Fruit fly (Drosophila melanogaster) whole organism, embryonic: Measurements from ENCODE around the gene brn.

Experiments used
- Ada2b ChIP-seq: fragments of 200-800 bp; sonication (Bioruptor generic); IDR thresholded peaks from 2 replicates; pipeline ENCODE4 v1.3.6; 2022; ENCODE audit warnings: missing biosample characterization, missing genetic modification characterization
- CG11560 ChIP-seq: fragments of 200-800 bp; sonication (Bioruptor generic); IDR thresholded peaks from 3 replicates; pipeline ENCODE4 v1.3.6; 2022; ENCODE audit warnings: missing biosample characterization, missing genetic modification characterization
- CG12155 ChIP-seq: fragments of 200-800 bp; sonication (Bioruptor generic); optimal IDR thresholded peaks from 3 replicates; lab custom pipeline; 2016; ENCODE audit warnings: missing biosample characterization, missing genetic modification characterization
- CG12659 ChIP-seq: fragments of 200-800 bp; sonication (Bioruptor generic); optimal IDR thresholded peaks from 3 replicates; lab custom pipeline; 2017; ENCODE audit warnings: mild to moderate bottlenecking, missing biosample characterization, missing genetic modification reagents, missing genetic modification characterization
- CG13424 ChIP-seq: fragments of 200-800 bp; sonication (Bioruptor generic); optimal IDR thresholded peaks from 2 replicates; lab custom pipeline; 2019; ENCODE audit warnings: missing biosample characterization, mild to moderate bottlenecking, missing genetic modification characterization, moderate library complexity
- CG14667 ChIP-seq: fragments of 200-800 bp; sonication (Bioruptor generic); IDR thresholded peaks from 2 replicates; pipeline ENCODE4 v1.3.6; 2022; ENCODE audit warnings: missing biosample characterization, missing genetic modification characterization
- CG17186 ChIP-seq: fragments of 200-800 bp; sonication (Bioruptor generic); optimal IDR thresholded peaks from 3 replicates; lab custom pipeline; 2017; ENCODE audit warnings: missing biosample characterization, missing genetic modification reagents, missing genetic modification characterization
- CG17359 ChIP-seq: fragments of 200-800 bp; sonication (Bioruptor generic); optimal IDR thresholded peaks from 3 replicates; lab custom pipeline; 2018; ENCODE audit warnings: missing biosample characterization, mild to moderate bottlenecking, missing genetic modification characterization, moderate library complexity
- CG17568 ChIP-seq: fragments of 200-800 bp; sonication (Bioruptor generic); optimal IDR thresholded peaks from 2 replicates; lab custom pipeline; 2018; ENCODE audit warnings: missing biosample characterization, mild to moderate bottlenecking, missing genetic modification characterization, moderate library complexity
- CG18764 ChIP-seq: fragments of 200-800 bp; sonication (Bioruptor generic); optimal IDR thresholded peaks from 3 replicates; lab custom pipeline; 2016; ENCODE audit warnings: missing biosample characterization, missing genetic modification characterization
- CG3407 ChIP-seq: fragments of 200-800 bp; sonication (Bioruptor generic); optimal IDR thresholded peaks from 2 replicates; lab custom pipeline; 2018; ENCODE audit warnings: missing biosample characterization, mild to moderate bottlenecking, missing genetic modification characterization
- CG3838 ChIP-seq: fragments of 200-800 bp; sonication (Bioruptor generic); optimal IDR thresholded peaks from 3 replicates; lab custom pipeline; 2016; ENCODE audit warnings: missing biosample characterization, missing genetic modification characterization
- CG4424 ChIP-seq: fragments of 200-800 bp; sonication (Bioruptor generic); optimal IDR thresholded peaks from 3 replicates; lab custom pipeline; 2016; ENCODE audit warnings: missing biosample characterization, missing genetic modification characterization
- CG4707 ChIP-seq: fragments of 200-800 bp; sonication (Bioruptor generic); optimal IDR thresholded peaks from 2 replicates; lab custom pipeline; 2018; ENCODE audit warnings: missing biosample characterization, mild to moderate bottlenecking, missing genetic modification characterization, moderate library complexity
- CG4730 ChIP-seq: fragments of 200-800 bp; sonication (Bioruptor generic); IDR thresholded peaks from 2 replicates; pipeline ENCODE4 v1.3.6; 2022; ENCODE audit warnings: missing biosample characterization, missing genetic modification characterization
- CG6254 ChIP-seq: fragments of 200-800 bp; sonication (Bioruptor generic); optimal IDR thresholded peaks from 3 replicates; lab custom pipeline; 2017; ENCODE audit warnings: mild to moderate bottlenecking, missing biosample characterization, missing genetic modification reagents, missing genetic modification characterization
- CG7839 ChIP-seq: fragments of 200-800 bp; sonication (Bioruptor generic); optimal IDR thresholded peaks from 3 replicates; lab custom pipeline; 2018; ENCODE audit warnings: missing biosample characterization, mild to moderate bottlenecking, missing genetic modification characterization, moderate library complexity
- CG7928 ChIP-seq: fragments of 200-800 bp; sonication (Bioruptor generic); optimal IDR thresholded peaks from 2 replicates; lab custom pipeline; 2017; ENCODE audit warnings: missing biosample characterization, mild to moderate bottlenecking, missing genetic modification characterization
- CG7987 ChIP-seq: fragments of 200-800 bp; sonication (Bioruptor generic); optimal IDR thresholded peaks from 2 replicates; lab custom pipeline; 2018; ENCODE audit warnings: missing biosample characterization, mild to moderate bottlenecking, missing genetic modification characterization, moderate library complexity
- CG8281 ChIP-seq: fragments of 200-800 bp; sonication (Bioruptor generic); optimal IDR thresholded peaks from 2 replicates; lab custom pipeline; 2018; ENCODE audit warnings: missing biosample characterization, mild to moderate bottlenecking, missing genetic modification characterization, moderate library complexity
- CG9609 ChIP-seq: fragments of 200-800 bp; sonication (Bioruptor generic); optimal IDR thresholded peaks from 3 replicates; lab custom pipeline; 2016; ENCODE audit warnings: missing biosample characterization, missing genetic modification characterization
- CG9727 ChIP-seq: fragments of 200-800 bp; sonication (Bioruptor generic); optimal IDR thresholded peaks from 3 replicates; lab custom pipeline; 2017; ENCODE audit warnings: missing biosample characterization, mild to moderate bottlenecking, missing genetic modification characterization
- CTCF ChIP-seq: fragments of 200-800 bp; sonication (Bioruptor generic); optimal IDR thresholded peaks from 2 replicates; lab custom pipeline; 2017; ENCODE audit warnings: missing biosample characterization, mild to moderate bottlenecking, missing genetic modification characterization, moderate library complexity
- CrebB ChIP-seq: fragments of 200-800 bp; sonication (Bioruptor generic); optimal IDR thresholded peaks from 3 replicates; lab custom pipeline; 2018; ENCODE audit warnings: missing biosample characterization, mild to moderate bottlenecking, missing genetic modification characterization
- Dbx ChIP-seq: fragments of 200-800 bp; sonication (Bioruptor generic); IDR thresholded peaks from 3 replicates; pipeline ENCODE4 v1.3.6; 2022; ENCODE audit warnings: missing biosample characterization, missing genetic modification characterization
- Deaf1 ChIP-seq: fragments of 200-800 bp; optimal IDR thresholded peaks from 3 replicates; lab custom pipeline; 2019; ENCODE audit warnings: missing biosample characterization, mild to moderate bottlenecking, missing genetic modification characterization, moderate library complexity
- Dek ChIP-seq: fragments of 200-800 bp; sonication (Bioruptor generic); optimal IDR thresholded peaks from 3 replicates; lab custom pipeline; 2019; ENCODE audit warnings: missing biosample characterization, mild to moderate bottlenecking, missing genetic modification characterization, moderate library complexity
- Drgx ChIP-seq: fragments of 200-800 bp; sonication (Bioruptor generic); IDR thresholded peaks from 2 replicates; pipeline ENCODE4 v1.3.6; 2022; ENCODE audit warnings: missing biosample characterization, missing genetic modification characterization
- Elba2 ChIP-seq: fragments of 200-800 bp; sonication (Bioruptor generic); optimal IDR thresholded peaks from 3 replicates; lab custom pipeline; 2016; ENCODE audit warnings: missing biosample characterization, missing genetic modification characterization
- Fer1 ChIP-seq: fragments of 200-800 bp; sonication (Bioruptor generic); optimal IDR thresholded peaks from 2 replicates; lab custom pipeline; 2017; ENCODE audit warnings: missing biosample characterization, mild to moderate bottlenecking, missing genetic modification characterization
- H15 ChIP-seq: fragments of 200-800 bp; sonication (Bioruptor generic); IDR thresholded peaks from 3 replicates; pipeline ENCODE4 v1.3.6; 2022; ENCODE audit warnings: missing biosample characterization, missing genetic modification characterization
- HLH54F ChIP-seq: fragments of 200-800 bp; sonication (Bioruptor generic); optimal IDR thresholded peaks from 3 replicates; lab custom pipeline; 2016; ENCODE audit warnings: missing biosample characterization, missing genetic modification characterization
- Hmr ChIP-seq: fragments of 200-800 bp; sonication (Bioruptor generic); optimal IDR thresholded peaks from 3 replicates; lab custom pipeline; 2017; ENCODE audit warnings: mild to moderate bottlenecking, missing biosample characterization, missing genetic modification reagents, missing genetic modification characterization
- Mrtf ChIP-seq: fragments of 200-800 bp; sonication (Bioruptor generic); IDR thresholded peaks from 3 replicates; pipeline ENCODE4 v1.3.6; 2022; ENCODE audit warnings: missing biosample characterization, missing genetic modification characterization
- NK7.1 ChIP-seq: fragments of 200-800 bp; sonication (Bioruptor generic); optimal IDR thresholded peaks from 3 replicates; lab custom pipeline; 2016; ENCODE audit warnings: missing biosample characterization, missing genetic modification characterization
- Side ChIP-seq: fragments of 200-800 bp; sonication (Bioruptor generic); optimal IDR thresholded peaks from 2 replicates; lab custom pipeline; 2016; ENCODE audit warnings: missing biosample characterization, missing genetic modification characterization
- Sox100B ChIP-seq: fragments of 200-800 bp; sonication (Bioruptor generic); optimal IDR thresholded peaks from 3 replicates; lab custom pipeline; 2018; ENCODE audit warnings: missing biosample characterization, mild to moderate bottlenecking, missing genetic modification characterization
- Trl ChIP-seq, 3 experiments: fragments of >200 bp in 2 of 3; fragments of 200-800 bp in 1 of 3; sonication (Bioruptor generic) in 1 of 3; optimal IDR thresholded peaks; 2 replicates in 1 of 3; 3 replicates in 2 of 3; lab custom pipeline; 2016 to 2017; ENCODE audit warnings: missing biosample characterization in 1 of 3, missing genetic modification characterization in 1 of 3
- danr ChIP-seq: fragments of 200-800 bp; sonication (Bioruptor generic); IDR thresholded peaks from 2 replicates; pipeline ENCODE4 v1.3.6; 2022; ENCODE audit warnings: missing biosample characterization, missing genetic modification characterization
- ems ChIP-seq: fragments of 200-800 bp; sonication (Bioruptor generic); optimal IDR thresholded peaks from 3 replicates; lab custom pipeline; 2016; ENCODE audit warnings: missing biosample characterization, missing genetic modification characterization
- fd102C ChIP-seq: fragments of 200-800 bp; sonication (Bioruptor generic); optimal IDR thresholded peaks from 2 replicates; lab custom pipeline; 2018; ENCODE audit warnings: missing biosample characterization, mild to moderate bottlenecking, missing genetic modification characterization, moderate library complexity
- gem ChIP-seq: fragments of 200-800 bp; sonication (Bioruptor generic); optimal IDR thresholded peaks from 2 replicates; lab custom pipeline; 2019; ENCODE audit warnings: missing biosample characterization, mild to moderate bottlenecking, missing genetic modification characterization, moderate library complexity
- h ChIP-seq: fragments of >200 bp; optimal IDR thresholded peaks from 2 replicates; lab custom pipeline; 2017
- luna ChIP-seq: fragments of 200-800 bp; sonication (Bioruptor generic); optimal IDR thresholded peaks from 2 replicates; lab custom pipeline; 2016; ENCODE audit warnings: missing biosample characterization, missing genetic modification characterization
- pan ChIP-seq, 4 experiments: fragments of >200 bp in 3 of 4; fragments of 200-800 bp in 1 of 4; sonication (Bioruptor generic) in 1 of 4; optimal IDR thresholded peaks in 3 of 4; IDR thresholded peaks in 1 of 4; 2 replicates each; pipeline versions ENCODE4 v1.3.6 to Lab custom; 2017 to 2022; ENCODE audit warnings: missing biosample characterization in 2 of 4, missing genetic modification characterization in 2 of 4, mixed read lengths in 1 of 4
- seq ChIP-seq: fragments of 200-800 bp; sonication (Bioruptor generic); IDR thresholded peaks from 2 replicates; pipeline ENCODE4 v1.3.6; 2022; ENCODE audit warnings: missing biosample characterization, missing genetic modification characterization
- shn ChIP-seq: fragments of 200-800 bp; sonication (Bioruptor generic); optimal IDR thresholded peaks from 3 replicates; lab custom pipeline; 2016; ENCODE audit warnings: missing biosample characterization, missing genetic modification characterization
- sisA ChIP-seq: fragments of 200-800 bp; sonication (Bioruptor generic); IDR thresholded peaks from 2 replicates; pipeline ENCODE4 v1.3.6; 2022; ENCODE audit warnings: missing biosample characterization, missing genetic modification characterization
- sr ChIP-seq: fragments of 200-800 bp; sonication (Bioruptor generic); IDR thresholded peaks from 3 replicates; pipeline ENCODE4 v1.3.6; 2022; ENCODE audit warnings: missing biosample characterization, missing genetic modification characterization
- trh ChIP-seq: fragments of 200-800 bp; sonication (Bioruptor generic); optimal IDR thresholded peaks from 2 replicates; lab custom pipeline; 2016; ENCODE audit warnings: missing biosample characterization, missing genetic modification characterization
- tx ChIP-seq: fragments of 200-800 bp; sonication (Bioruptor generic); optimal IDR thresholded peaks from 2 replicates; lab custom pipeline; 2016; ENCODE audit warnings: missing biosample characterization, missing genetic modification characterization
- unc-4 ChIP-seq: fragments of 200-800 bp; sonication (Bioruptor generic); IDR thresholded peaks from 2 replicates; pipeline ENCODE4 v1.3.6; 2022; ENCODE audit warnings: missing biosample characterization, missing genetic modification characterization; ENCODE audit not compliant: partially characterized antibody

brn gene

dm6 chrX:4106756-4107155 is 2.6 kb downstream of the brn start (continued):
- TF ChIP-seq Sox100B (GFP tag; lab: Kevin White, UChicago) (no peak), Drgx (peak; percentile 67), CG9609 (peak; percentile 25), ems (GFP tag; lab: Kevin White, UChicago) (no peak), CG4707 (GFP tag; lab: Kevin White, UChicago) (peak; percentile 4), HLH54F (GFP tag; lab: Kevin White, UChicago) (no peak), gem (peak; percentile 57), CG17186 (GFP tag; lab: Kevin White, UChicago) (no peak), Trl (optimal IDR thresholded peaks at IDR 0.05; lab: Kevin White, UChicago) (no peak), Trl (GFP tag; optimal IDR thresholded peaks at IDR 0.05; lab: Kevin White, UChicago) (no peak), NK7.1 (GFP tag; lab: Kevin White, UChicago) (no peak), CG4730 (GFP tag; lab: Robert Waterston, UW) (no peak), CrebB (no peak), Fer1 (GFP tag; lab: Kevin White, UChicago) (peak; percentile 25), Dbx (GFP tag; lab: Robert Waterston, UW) (no peak), trh (no peak), sr (GFP tag; lab: Robert Waterston, UW) (no peak), unc-4 (no peak), CG7928 (GFP tag; lab: Kevin White, UChicago) (no peak), CG9727 (GFP tag; lab: Kevin White, UChicago) (peak; percentile 64), CG6254 (GFP tag; lab: Kevin White, UChicago) (peak; percentile 14), Ada2b (GFP tag; lab: Robert Waterston, UW) (no peak), h (no peak), CG3407 (GFP tag; lab: Kevin White, UChicago) (no peak), Mrtf (GFP tag; lab: Robert Waterston, UW) (0 out of 3 replicates have a peak, but pooled peaks have one; percentile 14), tx (GFP tag; lab: Kevin White, UChicago) (no peak), CG7839 (tag; lab: Kevin White, UChicago) (peak; percentile 56), CG7987 (GFP tag; lab: Kevin White, UChicago) (no peak), CG11560 (tag; lab: Robert Waterston, UW) (0 out of 3 replicates have a peak, but pooled peaks have one; percentile 48), CG18764 (no peak), shn (no peak), luna (GFP tag; lab: Kevin White, UChicago) (no peak), Hmr (GFP tag; lab: Kevin White, UChicago) (peak; percentile 54), CG14667 (GFP tag; lab: Robert Waterston, UW) (no peak), Elba2 (GFP tag; lab: Kevin White, UChicago) (no peak), CG17568 (GFP tag; lab: Kevin White, UChicago) (no peak), CG12659 (GFP tag; lab: Kevin White, UChicago) (no peak), CG4424 (GFP tag; lab: Kevin White, UChicago) (peak; percentile 36), Deaf1 (no peak), danr (no peak), Dek (no peak), CG8281 (tag; lab: Kevin White, UChicago) (no peak), fd102C (GFP tag; lab: Kevin White, UChicago) (no peak), CTCF (GFP tag; lab: Kevin White, UChicago) (no peak), sisA (GFP tag; lab: Robert Waterston, UW) (peak; percentile 24; the same call in 1 of the 2 replicates), seq (GFP tag; lab: Robert Waterston, UW) (no peak), CG13424 (no peak), CG17359 (tag; lab: Kevin White, UChicago) (peak; percentile 29), H15 (no peak), pan (optimal IDR thresholded peaks at IDR 0.05; lab: Kevin White, UChicago) (no peak), pan (GFP tag; optimal IDR thresholded peaks at IDR 0.05 in 1 of 2, IDR thresholded peaks at IDR 0.05 in 1 of 2) (no peak), Side (no peak), CG12155 (GFP tag; lab: Kevin White, UChicago) (no peak), CG3838 (GFP tag; lab: Kevin White, UChicago) (no peak)
